Fruit fly (Drosophila melanogaster) S2 (cell line): ENCODE results near the gene hng3.

Source experiments
- CG8478 ChIP-seq: fragments of >200 bp; optimal IDR thresholded peaks from 2 replicates; lab custom pipeline; 2018
- CTCF ChIP-seq, 2 experiments: fragments of >200 bp; optimal IDR thresholded peaks; 2 replicates each; lab custom pipeline; 2018

DNA sequence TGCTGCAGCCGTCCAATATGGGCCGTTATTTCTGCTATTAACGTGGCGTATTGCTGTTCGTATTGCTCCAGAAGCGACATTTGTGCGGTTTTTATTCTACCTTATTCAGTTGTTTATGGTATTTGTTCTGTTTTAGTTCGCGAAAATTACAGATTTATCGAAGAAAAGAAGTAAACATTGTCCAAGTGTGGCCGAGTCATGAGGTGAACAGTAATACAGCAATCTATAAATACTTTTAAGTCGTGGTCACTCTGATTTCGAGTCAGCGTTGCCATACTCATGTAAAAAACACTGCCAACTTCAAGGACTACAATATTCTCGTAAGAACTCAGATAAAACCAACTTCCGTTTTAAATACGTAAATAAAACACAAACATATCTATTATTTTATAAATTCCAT is 62.6 kb downstream of the hng3 start, which contains the start of gene Vti1a:
- TF ChIP-seq CG8478 (lab: Kevin White, UChicago) (no peak), CTCF (optimal IDR thresholded peaks at IDR 0.05; lab: Kevin White, UChicago) (no peak)
